Fruit fly (Drosophila melanogaster): ENCODE results near the gene RpL34a.
A peak's percentile ranks its signal among the peaks of the same experiment; 100 is the strongest.

Gene RpL34a

dm6 chr3R:26106595-26107152 lies 47.6 kb upstream of the RpL34a start, which contains the start of gene Cipc (continued):
- TF ChIP-seq gsb-n (tag; optimal IDR thresholded peaks at IDR 0.05) (peak; percentile 41), CG10209 (GFP tag; optimal IDR thresholded peaks at IDR 0.05) (peak; percentile 84), NfI (GFP tag; optimal IDR thresholded peaks at IDR 0.05) (peak; percentile 82), CG17385 (GFP tag; optimal IDR thresholded peaks at IDR 0.05) (peak; percentile 74), CG3163 (GFP tag; optimal IDR thresholded peaks at IDR 0.05) (no peak), CG11723 (GFP tag; optimal IDR thresholded peaks at IDR 0.05) (peak; percentile 33), CG5180 (GFP tag; optimal IDR thresholded peaks at IDR 0.05) (peak; percentile 37), row (GFP tag; IDR thresholded peaks at IDR 0.05) (peak; percentile 79), CG13123 (GFP tag; optimal IDR thresholded peaks at IDR 0.05) (no peak), shn (GFP tag; optimal IDR thresholded peaks at IDR 0.05) (no peak), Sox100B (GFP tag; optimal IDR thresholded peaks at IDR 0.05) (peak; percentile 90), CG12299 (tag; optimal IDR thresholded peaks at IDR 0.05) (peak; percentile 41), Spps (tag; optimal IDR thresholded peaks at IDR 0.05) (no peak), sna (GFP tag; IDR thresholded peaks at IDR 0.05; ENCODE audit: partially characterized antibody) (no peak), bcd (GFP tag; optimal IDR thresholded peaks at IDR 0.05) (peak; percentile 72), CG31388 (GFP tag; optimal IDR thresholded peaks at IDR 0.05) (no peak), tgo (GFP tag; IDR thresholded peaks at IDR 0.05) (peak; percentile 85), gt (GFP tag; IDR thresholded peaks at IDR 0.05) (no peak), Ets65A (GFP tag) (peak; percentile 94), CG12744 (GFP tag; optimal IDR thresholded peaks at IDR 0.05) (no peak), Dll (GFP tag; IDR thresholded peaks at IDR 0.05; ENCODE audit: partially characterized antibody) (no peak), Hmr (GFP tag; optimal IDR thresholded peaks at IDR 0.05) (peak; percentile 90), CG17359 (tag; optimal IDR thresholded peaks at IDR 0.05) (peak; percentile 85), sob (GFP tag; IDR thresholded peaks at IDR 0.05) (peak; percentile 64), CG18599 (GFP tag; optimal IDR thresholded peaks at IDR 0.05) (peak; percentile 92), CG17328 (GFP tag; IDR thresholded peaks at IDR 0.05) (peak; percentile 52; the same call in 1 of the 2 replicates), otp (GFP tag; IDR thresholded peaks at IDR 0.05) (0 out of 3 replicates have a peak, but pooled peaks have one; percentile 47), trem (tag; optimal IDR thresholded peaks at IDR 0.05) (peak; percentile 16), CG11696 (GFP tag; IDR thresholded peaks at IDR 0.05) (peak; percentile 20; the same call in 1 of the 2 replicates), jumu (GFP tag; optimal IDR thresholded peaks at IDR 0.05) (no peak), tin (GFP tag; optimal IDR thresholded peaks at IDR 0.05) (peak; percentile 74), ERR (GFP tag; optimal IDR thresholded peaks at IDR 0.05) (no peak), Hmx (GFP tag; optimal IDR thresholded peaks at IDR 0.05) (no peak), btn (GFP tag; optimal IDR thresholded peaks at IDR 0.05) (no peak), Nf-YB (GFP tag; optimal IDR thresholded peaks at IDR 0.05) (peak; percentile 70), Tbp (GFP tag; optimal IDR thresholded peaks at IDR 0.05) (no peak), Stat92E (GFP tag; optimal IDR thresholded peaks at IDR 0.05) (no peak), usp (GFP tag; optimal IDR thresholded peaks at IDR 0.05) (no peak), chif (GFP tag; optimal IDR thresholded peaks at IDR 0.05) (peak in 1 of 2 experiments; percentile 14), CG1792 (GFP tag; optimal IDR thresholded peaks at IDR 0.05) (no peak), her (GFP tag; optimal IDR thresholded peaks at IDR 0.05) (peak; percentile 4), pita (GFP tag; optimal IDR thresholded peaks at IDR 0.05) (no peak), Neu2 (GFP tag; optimal IDR thresholded peaks at IDR 0.05; ENCODE audit: borderline replicate concordance) (no peak), chinmo (GFP tag; IDR thresholded peaks at IDR 0.05; ENCODE audit: partially characterized antibody) (peak; percentile 96), chn (GFP tag; optimal IDR thresholded peaks at IDR 0.05) (no peak), danr (GFP tag; IDR thresholded peaks at IDR 0.05) (no peak; the same call in 1 of the 2 replicates), Trl (optimal IDR thresholded peaks at IDR 0.05) (no peak), Trl (GFP tag; optimal IDR thresholded peaks at IDR 0.05) (no peak), schlank (tag; optimal IDR thresholded peaks at IDR 0.05) (no peak), disco-r (GFP tag; optimal IDR thresholded peaks at IDR 0.05) (no peak), CG17802 (tag; optimal IDR thresholded peaks at IDR 0.05) (no peak)
